Fruit fly (Drosophila melanogaster) whole organism, wandering third instar larva: Measurements from ENCODE around the gene trx.

ENCODE experiments used
- Mio ChIP-seq: sonication (Bioruptor generic); optimal IDR thresholded peaks from 2 replicates; lab custom pipeline; 2016; ENCODE audit warnings: missing biosample characterization, missing genetic modification characterization
- Myc ChIP-seq: fragments of >200 bp; optimal IDR thresholded peaks from 2 replicates; lab custom pipeline; 2017
- Rel ChIP-seq, 2 experiments: fragments of 200-800 bp; sonication (Bioruptor generic) in 1 of 2; optimal IDR thresholded peaks; 2 replicates in 1 of 2; 3 replicates in 1 of 2; lab custom pipeline; 2016 to 2019; ENCODE audit warnings: mild to moderate bottlenecking in 2 of 2, missing biosample characterization in 2 of 2, missing genetic modification characterization in 2 of 2, moderate library complexity in 1 of 2
- h ChIP-seq: fragments of 200-800 bp; sonication (Bioruptor generic); optimal IDR thresholded peaks from 3 replicates; lab custom pipeline; 2016; ENCODE audit warnings: missing biosample characterization, mild to moderate bottlenecking, missing genetic modification characterization
- pan ChIP-seq: fragments of >200 bp; optimal IDR thresholded peaks from 2 replicates; lab custom pipeline; 2017

DNA sequence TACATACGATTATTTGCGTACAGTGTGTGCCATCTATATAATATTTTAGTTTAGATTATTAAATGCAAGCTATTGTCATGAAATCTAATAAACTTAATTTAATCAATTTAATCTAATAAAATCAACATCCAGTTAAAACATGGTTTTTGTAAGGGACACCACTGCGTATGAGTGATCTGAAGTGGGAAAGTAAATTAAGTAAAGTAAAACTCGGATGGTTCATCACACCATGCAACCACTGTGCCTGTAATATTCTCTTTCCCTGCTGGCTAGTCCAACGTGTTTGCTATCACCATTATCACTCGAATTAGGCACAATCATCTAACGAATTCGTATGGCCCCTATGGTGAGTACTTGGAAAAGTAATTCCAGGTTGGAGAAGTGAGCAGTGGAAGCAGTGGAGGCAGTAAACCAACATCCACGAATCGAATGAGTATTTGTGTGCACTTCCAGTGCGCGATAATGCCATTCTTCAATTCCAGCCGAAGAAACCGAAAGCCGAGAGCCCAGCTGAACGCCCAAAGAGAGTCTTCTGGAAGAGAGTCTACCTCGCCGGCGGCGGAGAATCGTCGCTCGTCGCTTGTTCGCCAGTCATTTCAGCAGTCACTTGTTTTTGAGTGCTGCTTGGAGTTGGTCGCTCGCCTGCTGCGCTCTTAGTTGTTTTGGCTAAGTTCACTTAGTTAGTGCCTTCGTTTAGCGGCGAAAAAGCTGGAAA is 2.1 kb upstream of the trx start, which contains the start of gene red:
- TF ChIP-seq Myc, result no peak
- TF ChIP-seq pan (lab: Kevin White, UChicago), result no peak
- TF ChIP-seq Mio (GFP tag; lab: Kevin White, UChicago), result no peak
- TF ChIP-seq Rel (GFP tag; optimal IDR thresholded peaks at IDR 0.05; lab: Kevin White, UChicago), result no peak
- peak; percentile 35 for TF ChIP-seq Rel (tag; optimal IDR thresholded peaks at IDR 0.05; lab: Kevin White, UChicago)
- TF ChIP-seq h (GFP tag; lab: Kevin White, UChicago), result peak; percentile 61
